Fruit fly (Drosophila melanogaster): Measurements from ENCODE around the gene ergic53.

Gene ergic53

dm6 chr3L:8546355-8546771, 11.6 kb downstream of the ergic53 start (continued):
- TF ChIP-seq Blimp-1 (GFP tag; optimal IDR thresholded peaks at IDR 0.05): no peak
- TF ChIP-seq CG12942 (GFP tag; optimal IDR thresholded peaks at IDR 0.05): no peak
- peak; percentile 85 for TF ChIP-seq Med (GFP tag)
- no peak for TF ChIP-seq CG13123 (GFP tag; optimal IDR thresholded peaks at IDR 0.05)
- TF ChIP-seq Asciz (GFP tag; optimal IDR thresholded peaks at IDR 0.05): no peak
- TF ChIP-seq CG17829 (tag; optimal IDR thresholded peaks at IDR 0.05): no peak
- no peak for TF ChIP-seq fd64A (GFP tag; optimal IDR thresholded peaks at IDR 0.05)
- TF ChIP-seq gfzf (GFP tag; optimal IDR thresholded peaks at IDR 0.05): no peak
- TF ChIP-seq CG16863 (GFP tag; optimal IDR thresholded peaks at IDR 0.05): no peak
- TF ChIP-seq CG8388 (GFP tag; optimal IDR thresholded peaks at IDR 0.05): no peak
- TF ChIP-seq unpg (GFP tag; optimal IDR thresholded peaks at IDR 0.05): no peak
- TF ChIP-seq NK7.1 (GFP tag; optimal IDR thresholded peaks at IDR 0.05): no peak
- no peak for TF ChIP-seq Optix (GFP tag; IDR thresholded peaks at IDR 0.05)
- TF ChIP-seq peb (GFP tag; IDR thresholded peaks at IDR 0.05): no peak
- TF ChIP-seq D19B (GFP tag; optimal IDR thresholded peaks at IDR 0.05): no peak
- TF ChIP-seq CG32772 (GFP tag; IDR thresholded peaks at IDR 0.05): no peak
- no peak for TF ChIP-seq CG17328 (GFP tag; IDR thresholded peaks at IDR 0.05)
- TF ChIP-seq CG4328 (GFP tag; optimal IDR thresholded peaks at IDR 0.05): no peak
- no peak for TF ChIP-seq Rx (GFP tag; IDR thresholded peaks at IDR 0.05)
- TF ChIP-seq CG17385 (GFP tag; optimal IDR thresholded peaks at IDR 0.05): peak; percentile 52
- TF ChIP-seq PHDP (tag; optimal IDR thresholded peaks at IDR 0.05): no peak
- TF ChIP-seq Awh (GFP tag; IDR thresholded peaks at IDR 0.05): 0 out of 2 replicates have a peak, but pooled peaks have one; percentile 10
- TF ChIP-seq Ptx1 (GFP tag; IDR thresholded peaks at IDR 0.05): no peak

- TF ChIP-seq Neu2 (GFP tag; optimal IDR thresholded peaks at IDR 0.05; ENCODE audit: borderline replicate concordance) (no peak), crc (GFP tag; optimal IDR thresholded peaks at IDR 0.05) (peak; percentile 40), org-1 (GFP tag; optimal IDR thresholded peaks at IDR 0.05) (peak; percentile 79), CG17328 (GFP tag; IDR thresholded peaks at IDR 0.05) (peak; percentile 51; the same call in 1 of the 2 replicates), cas (GFP tag; IDR thresholded peaks at IDR 0.05) (peak; percentile 69), Camta (GFP tag; optimal IDR thresholded peaks at IDR 0.05) (peak; percentile 72), CG9727 (GFP tag; optimal IDR thresholded peaks at IDR 0.05) (peak; percentile 90), h (optimal IDR thresholded peaks at IDR 0.05) (no peak), dmrt11E (tag; optimal IDR thresholded peaks at IDR 0.05) (peak; percentile 74), Side (GFP tag; optimal IDR thresholded peaks at IDR 0.05) (peak; percentile 60), CG2875 (GFP tag; optimal IDR thresholded peaks at IDR 0.05) (peak; percentile 82), bab2 (GFP tag; optimal IDR thresholded peaks at IDR 0.05) (peak; percentile 73), Atf6 (GFP tag; IDR thresholded peaks at IDR 0.05) (peak; percentile 90), ranshi (GFP tag; IDR thresholded peaks at IDR 0.05) (peak; percentile 73), Sox100B (GFP tag; optimal IDR thresholded peaks at IDR 0.05) (peak; percentile 87), Doc3 (GFP tag; IDR thresholded peaks at IDR 0.05; ENCODE audit: partially characterized antibody) (no peak), HLH3B (GFP tag; IDR thresholded peaks at IDR 0.05) (peak; percentile 78), HmgD (GFP tag; optimal IDR thresholded peaks at IDR 0.05) (no peak), slou (GFP tag; optimal IDR thresholded peaks at IDR 0.05) (peak; percentile 56), chn (GFP tag; optimal IDR thresholded peaks at IDR 0.05) (peak; percentile 69), CG11504 (tag; optimal IDR thresholded peaks at IDR 0.05) (peak; percentile 85), CG17361 (GFP tag; IDR thresholded peaks at IDR 0.05) (peak; percentile 93), CG4424 (GFP tag; optimal IDR thresholded peaks at IDR 0.05) (peak; percentile 80), CG4730 (GFP tag; IDR thresholded peaks at IDR 0.05) (peak; percentile 69), CG6683 (GFP tag; optimal IDR thresholded peaks at IDR 0.05) (peak; percentile 55), CG10366 (GFP tag; IDR thresholded peaks at IDR 0.05) (peak; percentile 63), croc (GFP tag; conservative IDR thresholded peaks at IDR 0.05) (peak; percentile 62), CG34422 (GFP tag; IDR thresholded peaks at IDR 0.05) (peak; percentile 68; the same call in 2 of the 3 replicates), CG7372 (GFP tag; IDR thresholded peaks at IDR 0.05) (peak; percentile 90), CG7271 (tag; optimal IDR thresholded peaks at IDR 0.05) (peak; percentile 22)
Measured at dm6 chr3L:8547104-8547523, 12.3 kb downstream of the ergic53 start.

Measured in whole organism, embryonic.